Fruit fly (Drosophila melanogaster) whole organism, prepupa: Measurements from ENCODE around the gene Sec23.

Experiments used
- Blimp-1 ChIP-seq: fragments of 200-800 bp; sonication (Bioruptor generic); optimal IDR thresholded peaks from 3 replicates; lab custom pipeline; 2017; ENCODE audit warnings: missing biosample characterization, missing genetic modification characterization, mild to moderate bottlenecking, moderate library complexity, missing genetic modification reagents
- CG10631 ChIP-seq: fragments of 200-800 bp; sonication (Bioruptor generic); optimal IDR thresholded peaks from 2 replicates; lab custom pipeline; 2016; ENCODE audit warnings: missing biosample characterization, missing genetic modification characterization
- CG10669 ChIP-seq: fragments of 200-800 bp; sonication (Bioruptor generic); optimal IDR thresholded peaks from 3 replicates; lab custom pipeline; 2018; ENCODE audit warnings: missing biosample characterization, mild to moderate bottlenecking, missing genetic modification characterization, moderate library complexity
- CG11294 ChIP-seq: fragments of 200-800 bp; sonication (Bioruptor generic); IDR thresholded peaks from 2 replicates; pipeline ENCODE4 v1.3.6; 2022; ENCODE audit warnings: missing biosample characterization, missing genetic modification characterization
- CG11762 ChIP-seq: fragments of 200-800 bp; sonication (Bioruptor generic); optimal IDR thresholded peaks from 3 replicates; lab custom pipeline; 2016; ENCODE audit warnings: missing biosample characterization, missing genetic modification characterization; ENCODE audit not compliant: insufficient read depth
- CG11902 ChIP-seq: fragments of 200-800 bp; sonication (Bioruptor generic); optimal IDR thresholded peaks from 3 replicates; lab custom pipeline; 2016; ENCODE audit warnings: missing biosample characterization, missing genetic modification characterization
- CG1621 ChIP-seq: fragments of 200-800 bp; sonication (Bioruptor generic); optimal IDR thresholded peaks from 3 replicates; lab custom pipeline; 2018; ENCODE audit warnings: missing biosample characterization, mild to moderate bottlenecking, missing genetic modification characterization
- CG16779 ChIP-seq: fragments of 200-800 bp; sonication (Bioruptor generic); optimal IDR thresholded peaks from 3 replicates; lab custom pipeline; 2017; ENCODE audit warnings: missing biosample characterization, mild to moderate bottlenecking, missing genetic modification characterization
- CG3032 ChIP-seq: fragments of 200-800 bp; optimal IDR thresholded peaks from 2 replicates; lab custom pipeline; 2019; ENCODE audit warnings: missing biosample characterization, mild to moderate bottlenecking, missing genetic modification characterization, moderate library complexity
- CG31627 ChIP-seq: fragments of 200-800 bp; sonication (Bioruptor generic); optimal IDR thresholded peaks from 3 replicates; lab custom pipeline; 2016; ENCODE audit warnings: missing biosample characterization, missing genetic modification characterization
- CG32006 ChIP-seq: fragments of 200-800 bp; sonication (Bioruptor generic); optimal IDR thresholded peaks from 3 replicates; lab custom pipeline; 2017; ENCODE audit warnings: missing biosample characterization, mild to moderate bottlenecking, missing genetic modification characterization
- CG34406 ChIP-seq: fragments of 200-800 bp; sonication (Bioruptor generic); optimal IDR thresholded peaks from 3 replicates; lab custom pipeline; 2016; ENCODE audit warnings: missing biosample characterization, missing genetic modification characterization
- CG3919 ChIP-seq: fragments of 200-800 bp; sonication (Bioruptor generic); optimal IDR thresholded peaks from 3 replicates; lab custom pipeline; 2016; ENCODE audit warnings: missing biosample characterization, missing genetic modification characterization
- CG4318 ChIP-seq: fragments of 200-800 bp; sonication (Bioruptor generic); optimal IDR thresholded peaks from 3 replicates; lab custom pipeline; 2017; ENCODE audit warnings: missing biosample characterization, mild to moderate bottlenecking, missing genetic modification characterization
- CG6163 ChIP-seq: fragments of 200-800 bp; sonication (Bioruptor generic); IDR thresholded peaks from 3 replicates; pipeline ENCODE4 v1.3.6; 2022; ENCODE audit warnings: missing biosample characterization, missing genetic modification characterization
- CG6276 ChIP-seq: fragments of 200-800 bp; sonication (Bioruptor generic); optimal IDR thresholded peaks from 2 replicates; lab custom pipeline; 2017; ENCODE audit warnings: missing biosample characterization, mild to moderate bottlenecking, missing genetic modification characterization
- CG6792 ChIP-seq: fragments of 200-800 bp; sonication (Bioruptor generic); optimal IDR thresholded peaks from 3 replicates; lab custom pipeline; 2016; ENCODE audit warnings: missing biosample characterization, missing genetic modification characterization
- CG6854 ChIP-seq: fragments of 200-800 bp; sonication (Bioruptor generic); optimal IDR thresholded peaks from 2 replicates; lab custom pipeline; 2017; ENCODE audit warnings: missing biosample characterization, mild to moderate bottlenecking, missing genetic modification characterization
- CG7368 ChIP-seq: fragments of 200-800 bp; sonication (Bioruptor generic); optimal IDR thresholded peaks from 3 replicates; lab custom pipeline; 2016; ENCODE audit warnings: missing biosample characterization, missing genetic modification characterization
- CG8119 ChIP-seq: fragments of 200-800 bp; sonication (Bioruptor generic); IDR thresholded peaks from 3 replicates; pipeline ENCODE4 v1.3.6; 2022; ENCODE audit warnings: missing biosample characterization, missing genetic modification characterization
- CG8319 ChIP-seq: fragments of 200-800 bp; sonication (Bioruptor generic); optimal IDR thresholded peaks from 3 replicates; lab custom pipeline; 2016; ENCODE audit warnings: missing biosample characterization, missing genetic modification characterization
- CG8632 ChIP-seq: fragments of 200-800 bp; sonication (Bioruptor generic); optimal IDR thresholded peaks from 3 replicates; lab custom pipeline; 2016; ENCODE audit warnings: missing biosample characterization, missing genetic modification characterization
- CG9139 ChIP-seq: fragments of 200-800 bp; sonication (Bioruptor generic); optimal IDR thresholded peaks from 3 replicates; lab custom pipeline; 2017; ENCODE audit warnings: missing biosample characterization, mild to moderate bottlenecking, missing genetic modification characterization
- Eip75B ChIP-seq: fragments of 200-800 bp; sonication (Bioruptor generic); optimal IDR thresholded peaks from 3 replicates; lab custom pipeline; 2016; ENCODE audit warnings: missing biosample characterization, missing genetic modification characterization
- Ets21C ChIP-seq: fragments of 200-800 bp; sonication (Bioruptor generic); optimal IDR thresholded peaks from 3 replicates; lab custom pipeline; 2016; ENCODE audit warnings: missing biosample characterization, missing genetic modification characterization
- Ets96B ChIP-seq: fragments of 200-800 bp; optimal IDR thresholded peaks from 2 replicates; lab custom pipeline; 2019; ENCODE audit warnings: missing biosample characterization, mild to moderate bottlenecking, missing genetic modification characterization, moderate library complexity
- Gug ChIP-seq: fragments of 200-800 bp; sonication (Bioruptor generic); IDR thresholded peaks from 2 replicates; pipeline ENCODE4 v1.3.6; 2022; ENCODE audit warnings: missing biosample characterization, missing genetic modification characterization
- Hr38 ChIP-seq: sonication (Bioruptor generic); optimal IDR thresholded peaks from 2 replicates; lab custom pipeline; 2016; ENCODE audit warnings: missing biosample characterization, missing genetic modification characterization
- Hr4 ChIP-seq: fragments of 200-800 bp; sonication (Bioruptor generic); optimal IDR thresholded peaks from 3 replicates; lab custom pipeline; 2016; ENCODE audit warnings: missing biosample characterization, missing genetic modification characterization
- Lpt ChIP-seq: fragments of 200-800 bp; sonication (Bioruptor generic); optimal IDR thresholded peaks from 3 replicates; lab custom pipeline; 2016; ENCODE audit warnings: missing biosample characterization, missing genetic modification characterization
- Met ChIP-seq: fragments of 200-800 bp; sonication (Bioruptor generic); optimal IDR thresholded peaks from 3 replicates; lab custom pipeline; 2016; ENCODE audit warnings: missing biosample characterization, missing genetic modification characterization
- OdsH ChIP-seq: fragments of 200-800 bp; sonication (Bioruptor generic); optimal IDR thresholded peaks from 3 replicates; lab custom pipeline; 2016; ENCODE audit warnings: missing biosample characterization, missing genetic modification characterization
- Smox ChIP-seq: fragments of 200-800 bp; sonication (Bioruptor generic); optimal IDR thresholded peaks from 3 replicates; lab custom pipeline; 2016; ENCODE audit warnings: missing biosample characterization, missing genetic modification characterization
- achi ChIP-seq: fragments of 200-800 bp; sonication (Bioruptor generic); optimal IDR thresholded peaks from 3 replicates; lab custom pipeline; 2016; ENCODE audit warnings: missing biosample characterization, missing genetic modification characterization
- acj6 ChIP-seq: fragments of 200-800 bp; sonication (Bioruptor generic); optimal IDR thresholded peaks from 3 replicates; lab custom pipeline; 2016; ENCODE audit warnings: missing biosample characterization, missing genetic modification characterization
- cyc ChIP-seq: fragments of 200-800 bp; sonication (Bioruptor generic); optimal IDR thresholded peaks from 3 replicates; lab custom pipeline; 2016; ENCODE audit warnings: missing biosample characterization, missing genetic modification characterization
- dac ChIP-seq: fragments of 200-800 bp; sonication (Bioruptor generic); optimal IDR thresholded peaks from 2 replicates; lab custom pipeline; 2017; ENCODE audit warnings: missing biosample characterization, mild to moderate bottlenecking, missing genetic modification characterization
- dsx ChIP-seq: fragments of 200-800 bp; optimal IDR thresholded peaks from 3 replicates; lab custom pipeline; 2019; ENCODE audit warnings: missing biosample characterization, mild to moderate bottlenecking, missing genetic modification characterization, moderate library complexity; ENCODE audit not compliant: poor library complexity, severe bottlenecking
- eg ChIP-seq: fragments of 200-800 bp; sonication (Bioruptor generic); IDR thresholded peaks from 3 replicates; pipeline ENCODE4 v1.3.6; 2022; ENCODE audit warnings: missing biosample characterization, missing genetic modification characterization
- esn ChIP-seq: fragments of 200-800 bp; sonication (Bioruptor generic); optimal IDR thresholded peaks from 2 replicates; lab custom pipeline; 2016; ENCODE audit warnings: missing biosample characterization, mild to moderate bottlenecking, missing genetic modification characterization, moderate library complexity
- fkh ChIP-seq: fragments of 200-800 bp; sonication (Bioruptor generic); optimal IDR thresholded peaks from 3 replicates; lab custom pipeline; 2017; ENCODE audit warnings: missing biosample characterization, mild to moderate bottlenecking, missing genetic modification characterization, moderate library complexity
- lz ChIP-seq: fragments of 200-800 bp; sonication (Bioruptor generic); optimal IDR thresholded peaks from 3 replicates; lab custom pipeline; 2016; ENCODE audit warnings: missing biosample characterization, missing genetic modification characterization
- net ChIP-seq: fragments of 200-800 bp; sonication (Bioruptor generic); optimal IDR thresholded peaks from 3 replicates; lab custom pipeline; 2016; ENCODE audit warnings: missing biosample characterization, missing genetic modification characterization
- pdm3 ChIP-seq: fragments of 200-800 bp; sonication (Bioruptor generic); optimal IDR thresholded peaks from 3 replicates; lab custom pipeline; 2016; ENCODE audit warnings: missing biosample characterization, missing genetic modification characterization
- salr ChIP-seq, 2 experiments: fragments of 200-800 bp; sonication (Bioruptor generic); optimal IDR thresholded peaks; 3 replicates each; lab custom pipeline; 2016 to 2018; ENCODE audit warnings: missing biosample characterization in 2 of 2, missing genetic modification characterization in 2 of 2, mild to moderate bottlenecking in 1 of 2
- spab ChIP-seq: fragments of 200-800 bp; sonication (Bioruptor generic); optimal IDR thresholded peaks from 2 replicates; lab custom pipeline; 2017; ENCODE audit warnings: missing biosample characterization, mild to moderate bottlenecking, missing genetic modification characterization, missing genetic modification reagents
- svp ChIP-seq: fragments of 200-800 bp; sonication (Bioruptor generic); peaks from one replicate; lab custom pipeline; 2016; ENCODE audit warnings: missing biosample characterization, missing genetic modification characterization
- topi ChIP-seq: fragments of 200-800 bp; sonication (Bioruptor generic); optimal IDR thresholded peaks from 3 replicates; lab custom pipeline; 2016; ENCODE audit warnings: missing biosample characterization, missing genetic modification characterization
- vri ChIP-seq: fragments of 200-800 bp; sonication (Bioruptor generic); optimal IDR thresholded peaks from 3 replicates; lab custom pipeline; 2016; ENCODE audit warnings: missing biosample characterization, mild to moderate bottlenecking, missing genetic modification characterization

The Sec23 gene

DNA sequence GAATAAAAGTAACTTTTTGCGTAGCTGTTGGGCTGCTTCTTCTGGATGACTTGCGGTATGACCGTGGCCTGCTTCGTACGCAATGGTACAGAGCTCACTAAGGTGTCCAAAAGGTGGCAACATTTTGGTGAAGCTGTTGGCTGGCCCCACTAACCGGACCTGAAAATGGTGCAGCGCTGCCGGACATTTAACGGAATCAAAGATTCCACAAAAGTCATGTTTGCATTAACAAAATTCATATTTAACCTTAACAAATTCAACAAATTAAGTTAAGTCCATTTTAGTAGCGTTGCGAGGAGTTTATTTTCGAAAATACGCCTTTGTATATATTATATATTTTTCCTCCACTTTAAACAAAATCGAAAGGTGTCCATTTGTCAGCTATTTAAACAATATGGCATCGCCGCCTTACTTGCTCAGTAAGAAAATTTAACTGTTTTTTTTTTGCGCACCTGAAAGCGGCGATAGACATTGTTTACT, 47.8 kb upstream of the Sec23 start, which contains the start of the genes kra and SecS (continued):
- TF ChIP-seq CG6276 (GFP tag; lab: Kevin White, UChicago) (no peak), CG34406 (GFP tag; lab: Kevin White, UChicago) (peak; percentile 16), Ets21C (GFP tag; lab: Kevin White, UChicago) (peak; percentile 72), CG11294 (no peak), CG11902 (GFP tag; lab: Kevin White, UChicago) (peak; percentile 40), OdsH (GFP tag; lab: Kevin White, UChicago) (peak; percentile 66), CG6792 (peak; percentile 47), Hr4 (peak; percentile 79), salr (GFP tag; optimal IDR thresholded peaks at IDR 0.05; lab: Kevin White, UChicago) (no peak)

DNA sequence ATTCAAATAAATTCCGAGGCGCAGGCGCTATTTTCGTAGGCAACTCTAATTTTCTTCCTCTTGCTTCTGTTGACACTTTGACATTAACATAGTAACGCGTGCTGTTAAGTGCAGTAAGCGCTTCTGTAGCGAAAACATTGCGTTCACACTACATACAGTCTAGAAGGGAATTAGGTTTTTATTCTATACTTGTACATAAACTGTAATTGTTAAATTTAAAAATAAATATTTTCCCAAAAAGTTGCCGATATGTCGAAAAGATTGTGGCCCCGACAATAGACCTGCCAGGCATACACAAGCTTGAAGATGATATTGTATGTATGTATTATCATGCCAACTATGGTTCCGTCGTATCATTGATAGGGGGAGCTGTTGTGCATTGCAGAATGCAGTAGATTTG, 42.4 kb upstream of the Sec23 start, which contains the start of gene asl:
asl (minus strand) TSS at position 67 of the 400 bp plus-strand sequence.
- no peak for TF ChIP-seq CG9139 (GFP tag; lab: Kevin White, UChicago)
- TF ChIP-seq Hr38 (GFP tag; lab: Kevin White, UChicago) = no peak
- TF ChIP-seq net (GFP tag; lab: Kevin White, UChicago) = no peak
- TF ChIP-seq vri = peak; percentile 41
- TF ChIP-seq acj6 (GFP tag; lab: Kevin White, UChicago) = peak; percentile 39
- TF ChIP-seq CG8632 (GFP tag; lab: Kevin White, UChicago) = peak; percentile 27
- TF ChIP-seq CG1621 = peak; percentile 33
- TF ChIP-seq CG4318 = no peak
- TF ChIP-seq CG10631 = no peak
- TF ChIP-seq CG6854 (GFP tag; lab: Kevin White, UChicago) = no peak
- no peak for TF ChIP-seq CG6276 (GFP tag; lab: Kevin White, UChicago)
- no peak for TF ChIP-seq CG11902 (GFP tag; lab: Kevin White, UChicago)
- peak; percentile 23 for TF ChIP-seq Ets96B (tag; lab: Kevin White, UChicago)
- peak; percentile 76 for TF ChIP-seq eg (GFP tag; lab: Robert Waterston, UW)
- peak; percentile 63 for TF ChIP-seq CG3032 (tag; lab: Kevin White, UChicago)
- peak; percentile 67 for TF ChIP-seq CG31627 (GFP tag; lab: Kevin White, UChicago)
- peak; percentile 60 for TF ChIP-seq Hr4
- TF ChIP-seq achi (GFP tag; lab: Kevin White, UChicago) = no peak
- peak; percentile 16; the same call in 1 of the 2 replicates for TF ChIP-seq CG11294
- no peak for TF ChIP-seq Blimp-1 (GFP tag; lab: Kevin White, UChicago)
- TF ChIP-seq CG8119 = no peak
- peak; percentile 38 for TF ChIP-seq CG6792
- no peak for TF ChIP-seq svp (GFP tag; lab: Kevin White, UChicago)
- no peak for TF ChIP-seq CG8319 (GFP tag; lab: Kevin White, UChicago)
- no peak for TF ChIP-seq CG32006 (GFP tag; lab: Kevin White, UChicago)
- no peak for TF ChIP-seq CG10669
- TF ChIP-seq CG16779 (tag; lab: Kevin White, UChicago) = no peak
- TF ChIP-seq lz (GFP tag; lab: Kevin White, UChicago) = peak; percentile 62
- TF ChIP-seq Met (GFP tag; lab: Kevin White, UChicago) = no peak
- peak; percentile 70 for TF ChIP-seq CG6163
- TF ChIP-seq topi (GFP tag; lab: Kevin White, UChicago) = peak; percentile 43
- TF ChIP-seq Gug (GFP tag; lab: Robert Waterston, UW) = peak; percentile 54; the same call in 1 of the 2 replicates
- TF ChIP-seq spab (GFP tag; lab: Kevin White, UChicago) = no peak
- TF ChIP-seq CG7368 (GFP tag; lab: Kevin White, UChicago) = no peak
- no peak for TF ChIP-seq CG11762
- no peak for TF ChIP-seq pdm3 (GFP tag; lab: Kevin White, UChicago)
- peak in 1 of 2 experiments; percentile 9 for TF ChIP-seq salr (GFP tag; optimal IDR thresholded peaks at IDR 0.05; lab: Kevin White, UChicago)
- peak; percentile 37 for TF ChIP-seq Lpt
- peak; percentile 26 for TF ChIP-seq dac (GFP tag; lab: Kevin White, UChicago)
- TF ChIP-seq esn (GFP tag; lab: Kevin White, UChicago) = peak; percentile 68
- peak; percentile 60 for TF ChIP-seq Eip75B (GFP tag; lab: Kevin White, UChicago)
- peak; percentile 86 for TF ChIP-seq fkh
- TF ChIP-seq dsx = peak; percentile 74
- TF ChIP-seq CG3919 = no peak
- no peak for TF ChIP-seq Smox
- peak; percentile 47 for TF ChIP-seq cyc (GFP tag; lab: Kevin White, UChicago)
